Fruit fly (Drosophila melanogaster) whole organism, embryonic: ENCODE results near the gene CG42307.

ENCODE experiments used
- ATbp ChIP-seq: fragments of 200-800 bp; sonication (Bioruptor generic); optimal IDR thresholded peaks from 2 replicates; lab custom pipeline; 2017; ENCODE audit warnings: missing biosample characterization, mild to moderate bottlenecking, missing genetic modification characterization, missing genetic modification reagents
- CG10543 ChIP-seq: fragments of 200-800 bp; sonication (Bioruptor generic); optimal IDR thresholded peaks from 3 replicates; lab custom pipeline; 2017; ENCODE audit warnings: missing biosample characterization, mild to moderate bottlenecking, missing genetic modification characterization, moderate library complexity
- CG11696 ChIP-seq: fragments of 200-800 bp; sonication (Bioruptor generic); IDR thresholded peaks from 2 replicates; pipeline ENCODE4 v1.3.6; 2022; ENCODE audit warnings: missing biosample characterization, missing genetic modification characterization
- CG12659 ChIP-seq: fragments of 200-800 bp; sonication (Bioruptor generic); optimal IDR thresholded peaks from 3 replicates; lab custom pipeline; 2017; ENCODE audit warnings: mild to moderate bottlenecking, missing biosample characterization, missing genetic modification reagents, missing genetic modification characterization
- CG15514 ChIP-seq: fragments of 200-800 bp; sonication (Bioruptor generic); optimal IDR thresholded peaks from 3 replicates; lab custom pipeline; 2017; ENCODE audit warnings: missing biosample characterization, missing genetic modification characterization, mild to moderate bottlenecking, moderate library complexity, missing genetic modification reagents
- CG17359 ChIP-seq: fragments of 200-800 bp; sonication (Bioruptor generic); optimal IDR thresholded peaks from 3 replicates; lab custom pipeline; 2018; ENCODE audit warnings: missing biosample characterization, mild to moderate bottlenecking, missing genetic modification characterization, moderate library complexity
- CG18476 ChIP-seq: fragments of 200-800 bp; sonication (Bioruptor generic); optimal IDR thresholded peaks from 2 replicates; lab custom pipeline; 2016; ENCODE audit warnings: missing biosample characterization, mild to moderate bottlenecking, missing genetic modification characterization
- CG18599 ChIP-seq: fragments of 200-800 bp; sonication (Bioruptor generic); optimal IDR thresholded peaks from 3 replicates; lab custom pipeline; 2017; ENCODE audit warnings: missing biosample characterization, missing genetic modification characterization, mild to moderate bottlenecking, moderate library complexity, missing genetic modification reagents
- CG2678 ChIP-seq: fragments of 200-800 bp; sonication (Bioruptor generic); optimal IDR thresholded peaks from 3 replicates; lab custom pipeline; 2019; ENCODE audit warnings: missing biosample characterization, mild to moderate bottlenecking, missing genetic modification characterization, moderate library complexity
- CG34376 ChIP-seq: fragments of 200-800 bp; sonication (Bioruptor generic); optimal IDR thresholded peaks from 2 replicates; lab custom pipeline; 2018; ENCODE audit warnings: missing biosample characterization, mild to moderate bottlenecking, missing genetic modification characterization
- CG3838 ChIP-seq: fragments of 200-800 bp; sonication (Bioruptor generic); optimal IDR thresholded peaks from 3 replicates; lab custom pipeline; 2016; ENCODE audit warnings: missing biosample characterization, missing genetic modification characterization
- CG4360 ChIP-seq: fragments of 200-800 bp; sonication (Bioruptor generic); IDR thresholded peaks from 2 replicates; pipeline ENCODE4 v1.3.6; 2022; ENCODE audit warnings: missing biosample characterization, missing genetic modification characterization
- CG43689 ChIP-seq: fragments of 200-800 bp; sonication (Bioruptor generic); IDR thresholded peaks from 2 replicates; pipeline ENCODE4 v1.3.6; 2022; ENCODE audit warnings: missing biosample characterization, missing genetic modification characterization
- CG6813 ChIP-seq: fragments of 200-800 bp; sonication (Bioruptor generic); optimal IDR thresholded peaks from 2 replicates; lab custom pipeline; 2017; ENCODE audit warnings: missing biosample characterization, missing genetic modification characterization, mild to moderate bottlenecking, moderate library complexity, missing genetic modification reagents
- CG6854 ChIP-seq: fragments of 200-800 bp; sonication (Bioruptor generic); optimal IDR thresholded peaks from 3 replicates; lab custom pipeline; 2017; ENCODE audit warnings: missing biosample characterization, mild to moderate bottlenecking, missing genetic modification characterization
- CG7987 ChIP-seq: fragments of 200-800 bp; sonication (Bioruptor generic); optimal IDR thresholded peaks from 2 replicates; lab custom pipeline; 2018; ENCODE audit warnings: missing biosample characterization, mild to moderate bottlenecking, missing genetic modification characterization, moderate library complexity
- CG8290 ChIP-seq, 3 experiments: fragments of 200-800 bp; sonication (Bioruptor generic); optimal IDR thresholded peaks; 2 replicates each; lab custom pipeline; 2016 to 2019; ENCODE audit warnings: missing biosample characterization in 3 of 3, missing genetic modification characterization in 3 of 3, mild to moderate bottlenecking in 2 of 3, moderate library complexity in 1 of 3
- Dad ChIP-seq: fragments of 200-800 bp; sonication (Bioruptor generic); optimal IDR thresholded peaks from 3 replicates; lab custom pipeline; 2016; ENCODE audit warnings: missing biosample characterization, missing genetic modification characterization
- Dip3 ChIP-seq: fragments of 200-800 bp; sonication (Bioruptor generic); optimal IDR thresholded peaks from 3 replicates; lab custom pipeline; 2016; ENCODE audit warnings: missing biosample characterization, missing genetic modification characterization
- Fer1 ChIP-seq: fragments of 200-800 bp; sonication (Bioruptor generic); optimal IDR thresholded peaks from 2 replicates; lab custom pipeline; 2017; ENCODE audit warnings: missing biosample characterization, mild to moderate bottlenecking, missing genetic modification characterization
- GATAe ChIP-seq: fragments of 200-800 bp; sonication (Bioruptor generic); conservative IDR thresholded peaks from 2 replicates; pipeline ENCODE4 v1.3.6; 2022; ENCODE audit warnings: missing biosample characterization, missing genetic modification characterization
- Gsc ChIP-seq: fragments of 200-800 bp; sonication (Bioruptor generic); IDR thresholded peaks from 2 replicates; pipeline ENCODE4 v1.3.6; 2022; ENCODE audit warnings: missing biosample characterization, missing genetic modification characterization
- H15 ChIP-seq: fragments of 200-800 bp; sonication (Bioruptor generic); IDR thresholded peaks from 3 replicates; pipeline ENCODE4 v1.3.6; 2022; ENCODE audit warnings: missing biosample characterization, missing genetic modification characterization
- Hr78 ChIP-seq, 2 experiments: fragments of 200-800 bp in 1 of 2; fragments of >200 bp in 1 of 2; sonication (Bioruptor generic) in 1 of 2; optimal IDR thresholded peaks; 2 replicates each; lab custom pipeline; 2017 to 2019; ENCODE audit warnings: missing biosample characterization in 2 of 2, missing genetic modification characterization in 2 of 2, mild to moderate bottlenecking in 1 of 2, moderate library complexity in 1 of 2
- Mes4 ChIP-seq: fragments of 200-800 bp; sonication (Bioruptor generic); optimal IDR thresholded peaks from 2 replicates; lab custom pipeline; 2016; ENCODE audit warnings: missing biosample characterization, missing genetic modification characterization
- Nf-YC ChIP-seq: fragments of 200-800 bp; optimal IDR thresholded peaks from 3 replicates; lab custom pipeline; 2019; ENCODE audit warnings: missing biosample characterization, mild to moderate bottlenecking, missing genetic modification characterization, moderate library complexity
- Rfx ChIP-seq: fragments of 200-800 bp; sonication (Bioruptor generic); IDR thresholded peaks from 2 replicates; pipeline ENCODE4 v1.3.6; 2022; ENCODE audit warnings: missing biosample characterization, missing genetic modification characterization
- Six4 ChIP-seq: fragments of 200-800 bp; sonication (Bioruptor generic); optimal IDR thresholded peaks from 2 replicates; lab custom pipeline; 2016; ENCODE audit warnings: missing biosample characterization, missing genetic modification characterization
- Sry-β ChIP-seq: fragments of 200-800 bp; sonication (Bioruptor generic); optimal IDR thresholded peaks from 2 replicates; lab custom pipeline; 2018; ENCODE audit warnings: missing biosample characterization, mild to moderate bottlenecking, missing genetic modification characterization, moderate library complexity
- Stat92E ChIP-seq, 3 experiments: fragments of >200 bp in 2 of 3; fragments of 200-800 bp in 1 of 3; sonication (Bioruptor generic) in 1 of 3; optimal IDR thresholded peaks; 2 replicates each; lab custom pipeline; 2017 to 2019; ENCODE audit warnings: missing biosample characterization in 3 of 3, missing genetic modification characterization in 3 of 3, mild to moderate bottlenecking in 1 of 3, moderate library complexity in 1 of 3
- ash1 ChIP-seq: fragments of 200-800 bp; sonication (Bioruptor generic); optimal IDR thresholded peaks from 2 replicates; lab custom pipeline; 2018; ENCODE audit warnings: missing biosample characterization, mild to moderate bottlenecking, missing genetic modification characterization
- caup ChIP-seq: fragments of 200-800 bp; sonication (Bioruptor generic); optimal IDR thresholded peaks from 3 replicates; lab custom pipeline; 2017; ENCODE audit warnings: missing biosample characterization, mild to moderate bottlenecking, missing genetic modification characterization, moderate library complexity; ENCODE audit not compliant: severe bottlenecking
- cwo ChIP-seq: fragments of 200-800 bp; sonication (Bioruptor generic); optimal IDR thresholded peaks from 3 replicates; lab custom pipeline; 2017; ENCODE audit warnings: missing biosample characterization, missing genetic modification characterization, mild to moderate bottlenecking, moderate library complexity, missing genetic modification reagents
- dm ChIP-seq: fragments of 200-800 bp; sonication (Bioruptor generic); optimal IDR thresholded peaks from 3 replicates; lab custom pipeline; 2016; ENCODE audit warnings: missing biosample characterization, missing genetic modification characterization
- fd102C ChIP-seq: fragments of 200-800 bp; sonication (Bioruptor generic); optimal IDR thresholded peaks from 2 replicates; lab custom pipeline; 2018; ENCODE audit warnings: missing biosample characterization, mild to moderate bottlenecking, missing genetic modification characterization, moderate library complexity
- kah ChIP-seq: fragments of 200-800 bp; sonication (Bioruptor generic); optimal IDR thresholded peaks from 2 replicates; lab custom pipeline; 2018; ENCODE audit warnings: missing biosample characterization, mild to moderate bottlenecking, missing genetic modification characterization
- mam ChIP-seq: fragments of 200-800 bp; sonication (Bioruptor generic); optimal IDR thresholded peaks from 3 replicates; lab custom pipeline; 2016; ENCODE audit warnings: missing biosample characterization, missing genetic modification characterization
- onecut ChIP-seq: fragments of 200-800 bp; sonication (Bioruptor generic); IDR thresholded peaks from 2 replicates; pipeline ENCODE4 v1.3.6; 2022; ENCODE audit warnings: missing biosample characterization, missing genetic modification characterization
- org-1 ChIP-seq: fragments of 200-800 bp; sonication (Bioruptor generic); optimal IDR thresholded peaks from 2 replicates; lab custom pipeline; 2017; ENCODE audit warnings: missing biosample characterization, missing genetic modification characterization
- peb ChIP-seq: fragments of 200-800 bp; sonication (Bioruptor generic); IDR thresholded peaks from 2 replicates; pipeline ENCODE4 v1.3.6; 2022; ENCODE audit warnings: missing biosample characterization, missing genetic modification characterization
- sd ChIP-seq: fragments of 200-800 bp; sonication (Bioruptor generic); optimal IDR thresholded peaks from 3 replicates; lab custom pipeline; 2018; ENCODE audit warnings: missing biosample characterization, mild to moderate bottlenecking, missing genetic modification characterization, moderate library complexity
- stc ChIP-seq: fragments of 200-800 bp; sonication (Bioruptor generic); IDR thresholded peaks from 2 replicates; pipeline ENCODE4 v1.3.6; 2022; ENCODE audit warnings: missing biosample characterization, missing genetic modification characterization
- sug ChIP-seq: fragments of 200-800 bp; optimal IDR thresholded peaks from 2 replicates; lab custom pipeline; 2019; ENCODE audit warnings: missing biosample characterization, mild to moderate bottlenecking, missing genetic modification characterization, moderate library complexity
- tap ChIP-seq: fragments of 200-800 bp; optimal IDR thresholded peaks from 3 replicates; lab custom pipeline; 2019; ENCODE audit warnings: missing biosample characterization, mild to moderate bottlenecking, missing genetic modification characterization, moderate library complexity
- tin ChIP-seq: fragments of 200-800 bp; sonication (Bioruptor generic); optimal IDR thresholded peaks from 3 replicates; lab custom pipeline; 2016; ENCODE audit warnings: missing biosample characterization, missing genetic modification characterization
- twi ChIP-seq: fragments of 200-800 bp; optimal IDR thresholded peaks from 2 replicates; lab custom pipeline; 2019; ENCODE audit warnings: missing biosample characterization, mild to moderate bottlenecking, missing genetic modification characterization, moderate library complexity

Gene CG42307

dm6 chr3L:7349311-7349710, 20.4 kb downstream of the CG42307 start (continued):
- peak; percentile 22 for TF ChIP-seq CG2678 (tag; lab: Kevin White, UChicago)
- TF ChIP-seq CG18599 (GFP tag; lab: Kevin White, UChicago): peak; percentile 38
- TF ChIP-seq caup (GFP tag; lab: Kevin White, UChicago): peak; percentile 6
- peak; percentile 19 for TF ChIP-seq kah (GFP tag; lab: Kevin White, UChicago)
- peak; percentile 37 for TF ChIP-seq sd (tag; lab: Kevin White, UChicago)
- peak; percentile 56 for TF ChIP-seq org-1 (GFP tag; lab: Kevin White, UChicago)
- TF ChIP-seq Mes4 (GFP tag; lab: Kevin White, UChicago): no peak
- TF ChIP-seq twi (tag; lab: Kevin White, UChicago): peak; percentile 21
- no peak for TF ChIP-seq GATAe (GFP tag; lab: Robert Waterston, UW)
- TF ChIP-seq CG15514 (GFP tag; lab: Kevin White, UChicago): peak; percentile 19
- peak; percentile 7 for TF ChIP-seq Fer1 (GFP tag; lab: Kevin White, UChicago)
- TF ChIP-seq CG4360 (GFP tag; lab: Robert Waterston, UW): no peak
- peak; percentile 23 for TF ChIP-seq CG6813 (GFP tag; lab: Kevin White, UChicago)
- TF ChIP-seq sug (tag; lab: Kevin White, UChicago): peak; percentile 13
- TF ChIP-seq Rfx (GFP tag; lab: Robert Waterston, UW): peak; percentile 41; the same call in 1 of the 2 replicates
- no peak for TF ChIP-seq CG12659 (GFP tag; lab: Kevin White, UChicago)
- peak; percentile 21 for TF ChIP-seq cwo (GFP tag; lab: Kevin White, UChicago)
- TF ChIP-seq CG7987 (GFP tag; lab: Kevin White, UChicago): peak; percentile 27
- peak; percentile 15 for TF ChIP-seq CG34376 (GFP tag; lab: Kevin White, UChicago)
- peak; percentile 46; the same call in 1 of the 2 replicates for TF ChIP-seq stc
- TF ChIP-seq CG18476: no peak
- no peak for TF ChIP-seq CG11696
- peak; percentile 40 for TF ChIP-seq CG10543 (GFP tag; lab: Kevin White, UChicago)
- TF ChIP-seq Hr78 (GFP tag; optimal IDR thresholded peaks at IDR 0.05; lab: Kevin White, UChicago): peak in 1 of 2 experiments; percentile 70

DNA sequence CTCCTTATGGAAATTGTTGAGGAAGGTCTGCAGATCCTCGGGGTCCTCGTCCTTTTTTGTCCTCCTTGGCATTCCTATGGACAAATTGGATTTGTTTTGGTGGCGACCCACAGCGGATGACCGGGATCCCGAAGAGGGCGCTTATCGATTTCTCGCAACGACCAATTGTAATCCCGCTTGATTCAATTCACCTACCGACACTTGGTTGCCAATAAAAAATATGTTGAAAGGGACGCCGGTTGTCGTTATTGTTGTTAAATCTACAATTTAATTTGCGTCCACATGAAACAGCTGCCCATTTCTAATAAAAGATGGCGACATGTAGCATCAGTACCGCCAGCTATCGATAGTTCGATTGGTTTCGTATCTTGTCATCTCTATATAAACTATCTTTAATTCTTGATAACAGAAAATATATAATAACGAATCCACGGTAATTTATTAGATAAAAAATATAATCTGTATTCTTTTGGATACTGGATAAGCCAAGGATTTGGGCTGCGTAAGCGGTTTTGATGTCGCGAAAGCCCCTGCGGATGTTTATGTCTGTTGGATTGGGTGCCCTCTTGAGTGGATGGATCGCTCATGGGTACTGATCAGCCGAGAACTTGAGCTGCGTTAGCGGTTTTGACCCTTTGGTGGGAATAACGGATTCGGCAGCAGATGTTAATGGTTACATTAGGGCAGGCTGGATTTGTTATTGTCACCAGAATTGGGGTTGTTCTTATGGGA, 27.6 kb downstream of the CG42307 start, which contains the start of gene CTCF:
TSS of gene CTCF (minus strand) at position 328 of the 732 bp plus-strand sequence.
- TF ChIP-seq Six4 (GFP tag; lab: Kevin White, UChicago) (peak; percentile 3), Dad (GFP tag; lab: Kevin White, UChicago) (peak; percentile 41), CG43689 (GFP tag; lab: Robert Waterston, UW) (no peak), tin (GFP tag; lab: Kevin White, UChicago) (peak; percentile 15), Stat92E (GFP tag; optimal IDR thresholded peaks at IDR 0.05; lab: Kevin White, UChicago) (peak in 1 of 3 experiments; percentile 9), ATbp (no peak), peb (GFP tag; lab: Robert Waterston, UW) (peak; percentile 43; the same call in 1 of the 2 replicates), CG6854 (no peak), ash1 (GFP tag; lab: Kevin White, UChicago) (no peak), CG10543 (GFP tag; lab: Kevin White, UChicago) (no peak), CG8290 (GFP tag; optimal IDR thresholded peaks at IDR 0.05; lab: Kevin White, UChicago) (peak; percentile 59), CG8290 (tag; optimal IDR thresholded peaks at IDR 0.05; lab: Kevin White, UChicago) (peak in 1 of 2 experiments; percentile 55), H15 (GFP tag; lab: Robert Waterston, UW) (peak; percentile 41; the same call in 1 of the 3 replicates), Nf-YC (tag; lab: Kevin White, UChicago) (peak; percentile 65), mam (GFP tag; lab: Kevin White, UChicago) (peak; percentile 23), Dip3 (GFP tag; lab: Kevin White, UChicago) (no peak), Sry-β (peak; percentile 30), CG3838 (GFP tag; lab: Kevin White, UChicago) (no peak), sug (tag; lab: Kevin White, UChicago) (peak; percentile 47), fd102C (GFP tag; lab: Kevin White, UChicago) (no peak), onecut (GFP tag; lab: Robert Waterston, UW) (peak; percentile 89), dm (GFP tag; lab: Kevin White, UChicago) (peak; percentile 47), CG17359 (peak; percentile 34), Gsc (GFP tag; lab: Robert Waterston, UW) (no peak), tap (tag; lab: Kevin White, UChicago) (peak; percentile 12)
